Worm (Caenorhabditis elegans) whole organism, L2 larva: Measurements from ENCODE around the gene unc-119.
A peak's percentile ranks its signal among the peaks of the same experiment; 100 is the strongest.

ENCODE experiments used
- ZK546.5 ChIP-seq: sonication (generic microtip); optimal IDR thresholded peaks from 2 replicates; lab custom pipeline; 2017; ENCODE audit warnings: missing biosample characterization, missing genetic modification characterization
- fos-1 ChIP-seq: fragments of 150-350 bp; optimal IDR thresholded peaks from 2 replicates; lab custom pipeline; 2014; ENCODE audit warnings: missing biosample characterization, missing genetic modification characterization
- nhr-11 ChIP-seq: fragments of 150-350 bp; optimal IDR thresholded peaks from 2 replicates; lab custom pipeline; 2014; ENCODE audit warnings: missing biosample characterization, missing genetic modification characterization
- nhr-12 ChIP-seq: fragments of 150-350 bp; optimal IDR thresholded peaks from 2 replicates; lab custom pipeline; 2014; ENCODE audit warnings: missing biosample characterization, missing genetic modification characterization
- nhr-237 ChIP-seq: fragments of 150-350 bp; optimal IDR thresholded peaks from 2 replicates; lab custom pipeline; 2014; ENCODE audit warnings: missing biosample characterization, missing genetic modification characterization
- nhr-77 ChIP-seq: fragments of 150-350 bp; optimal IDR thresholded peaks from 2 replicates; lab custom pipeline; 2014; ENCODE audit warnings: missing biosample characterization, missing genetic modification characterization
- snpc-4 ChIP-seq: fragments of 150-350 bp; optimal IDR thresholded peaks from 2 replicates; lab custom pipeline; 2014; ENCODE audit warnings: missing biosample characterization, missing genetic modification characterization
- unc-62 ChIP-seq: fragments of 150-350 bp; optimal IDR thresholded peaks from 2 replicates; lab custom pipeline; 2014; ENCODE audit warnings: missing biosample characterization, missing genetic modification reagents, missing genetic modification characterization
- ztf-11 ChIP-seq: sonication (generic microtip); optimal IDR thresholded peaks from 2 replicates; lab custom pipeline; 2017; ENCODE audit warnings: missing biosample characterization, missing genetic modification characterization
- ztf-4 ChIP-seq: fragments of 150-350 bp; optimal IDR thresholded peaks from 2 replicates; lab custom pipeline; 2014; ENCODE audit warnings: missing biosample characterization, missing genetic modification characterization

DNA sequence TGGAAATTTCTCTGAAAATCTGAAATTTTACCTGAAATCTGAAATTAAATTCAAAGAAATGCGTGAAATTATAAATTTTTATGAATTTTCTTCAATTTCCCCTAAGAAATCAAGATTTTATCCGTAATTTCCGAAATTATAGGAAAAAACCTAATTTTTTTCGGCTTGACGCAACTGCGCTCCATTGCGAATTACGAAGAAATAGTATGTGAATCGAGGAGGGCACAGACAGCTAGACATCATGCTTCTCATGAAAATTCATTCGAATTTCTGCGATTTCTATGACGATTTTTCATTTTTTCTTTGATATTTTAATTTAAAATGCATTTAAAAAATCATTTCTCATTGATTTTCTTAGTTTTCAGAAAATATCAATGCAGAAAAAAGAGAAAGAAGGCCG is 20.4 kb upstream of the unc-119 start:
- TF ChIP-seq nhr-12 (tag; lab: Kevin White, UChicago) (no peak), ZK546.5 (tag; lab: Kevin White, UChicago) (no peak), nhr-237 (tag; lab: Kevin White, UChicago) (no peak), nhr-11 (tag; lab: Kevin White, UChicago) (no peak), ztf-11 (tag; lab: Kevin White, UChicago) (no peak), snpc-4 (tag; lab: Kevin White, UChicago) (peak; percentile 24), ztf-4 (no peak), fos-1 (tag; lab: Kevin White, UChicago) (no peak), nhr-77 (tag; lab: Kevin White, UChicago) (no peak), unc-62 (GFP tag; lab: Kevin White, UChicago) (no peak)
